Fruit fly (Drosophila melanogaster) whole organism, pupa: ENCODE data around the gene Pld3.

ENCODE experiments used
- CG12605 ChIP-seq: fragments of 200-800 bp; sonication (Bioruptor generic); IDR thresholded peaks from 2 replicates; pipeline ENCODE4 v1.3.6; 2022; ENCODE audit warnings: missing biosample characterization, missing genetic modification characterization
- CG13204 ChIP-seq: fragments of 200-800 bp; sonication (Bioruptor generic); optimal IDR thresholded peaks from 2 replicates; lab custom pipeline; 2018; ENCODE audit warnings: missing biosample characterization, mild to moderate bottlenecking, missing genetic modification characterization, moderate library complexity
- CG15710 ChIP-seq: fragments of 200-800 bp; sonication (Bioruptor generic); optimal IDR thresholded peaks from 2 replicates; lab custom pipeline; 2018; ENCODE audit warnings: missing biosample characterization, mild to moderate bottlenecking, missing genetic modification characterization, moderate library complexity
- CG17806 ChIP-seq: fragments of 200-800 bp; sonication (Bioruptor generic); optimal IDR thresholded peaks from 2 replicates; lab custom pipeline; 2018; ENCODE audit warnings: missing biosample characterization, mild to moderate bottlenecking, missing genetic modification characterization, moderate library complexity
- CG32121 ChIP-seq: fragments of 200-800 bp; sonication (Bioruptor generic); IDR thresholded peaks from 2 replicates; pipeline ENCODE4 v1.3.6; 2022; ENCODE audit warnings: missing biosample characterization, missing genetic modification characterization
- CG8159 ChIP-seq: fragments of 200-800 bp; sonication (Bioruptor generic); optimal IDR thresholded peaks from 3 replicates; lab custom pipeline; 2018; ENCODE audit warnings: missing biosample characterization, mild to moderate bottlenecking, missing genetic modification characterization, moderate library complexity
- Ets98B ChIP-seq: fragments of 200-800 bp; sonication (Bioruptor generic); IDR thresholded peaks from 2 replicates; pipeline ENCODE4 v1.3.6; 2022; ENCODE audit warnings: missing biosample characterization, missing genetic modification characterization
- Pif1A ChIP-seq: fragments of 200-800 bp; sonication (Bioruptor generic); optimal IDR thresholded peaks from 3 replicates; lab custom pipeline; 2016; ENCODE audit warnings: missing biosample characterization, missing genetic modification characterization
- Pif1B ChIP-seq: fragments of 200-800 bp; sonication (Bioruptor generic); optimal IDR thresholded peaks from 3 replicates; lab custom pipeline; 2016; ENCODE audit warnings: missing biosample characterization, missing genetic modification characterization
- Snoo ChIP-seq: fragments of 200-800 bp; sonication (Bioruptor generic); optimal IDR thresholded peaks from 3 replicates; lab custom pipeline; 2017; ENCODE audit warnings: missing biosample characterization, mild to moderate bottlenecking, missing genetic modification characterization, inconsistent platforms
- fd96Ca ChIP-seq: fragments of 200-800 bp; sonication (Bioruptor generic); IDR thresholded peaks from 3 replicates; pipeline ENCODE4 v1.3.6; 2022; ENCODE audit warnings: missing biosample characterization, missing genetic modification characterization
- rn ChIP-seq: fragments of 200-800 bp; sonication (Bioruptor generic); IDR thresholded peaks from 2 replicates; pipeline ENCODE4 v1.3.6; 2022; ENCODE audit warnings: missing biosample characterization, missing genetic modification characterization

dm6 chr2L:21111849-21112248 lies 46.8 kb upstream of the Pld3 start:
- TF ChIP-seq Snoo (no peak), Pif1A (GFP tag; lab: Kevin White, UChicago) (no peak), CG13204 (GFP tag; lab: Kevin White, UChicago) (no peak), CG17806 (no peak), CG12605 (no peak), CG32121 (GFP tag; lab: Robert Waterston, UW) (no peak), rn (no peak), CG8159 (tag; lab: Kevin White, UChicago) (no peak), fd96Ca (GFP tag; lab: Robert Waterston, UW) (no peak), Pif1B (GFP tag; lab: Kevin White, UChicago) (no peak), Ets98B (GFP tag; lab: Robert Waterston, UW) (no peak), CG15710 (no peak)
